Fruit fly (Drosophila melanogaster): ENCODE results near the gene CG31915.
A peak's percentile ranks its signal among the peaks of the same experiment; 100 is the strongest.

CG31915 gene

dm6 chr2L:5493907-5494404 lies 34.0 kb upstream of the CG31915 start:
- TF ChIP-seq Ets65A (GFP tag) (peak; percentile 70), CG14965 (GFP tag; optimal IDR thresholded peaks at IDR 0.05; ENCODE audit: borderline replicate concordance) (no peak), CG10979 (tag; optimal IDR thresholded peaks at IDR 0.05) (no peak), CG7357 (GFP tag; IDR thresholded peaks at IDR 0.05) (no peak), gt (GFP tag; IDR thresholded peaks at IDR 0.05) (no peak), esg (GFP tag; conservative IDR thresholded peaks at IDR 0.05) (no peak), bsh (GFP tag; optimal IDR thresholded peaks at IDR 0.05) (peak in 1 of 2 experiments; percentile 43), D19A (tag; optimal IDR thresholded peaks at IDR 0.05) (no peak), nom (GFP tag; optimal IDR thresholded peaks at IDR 0.05) (peak; percentile 72), CG12942 (GFP tag; optimal IDR thresholded peaks at IDR 0.05) (no peak)

DNA sequence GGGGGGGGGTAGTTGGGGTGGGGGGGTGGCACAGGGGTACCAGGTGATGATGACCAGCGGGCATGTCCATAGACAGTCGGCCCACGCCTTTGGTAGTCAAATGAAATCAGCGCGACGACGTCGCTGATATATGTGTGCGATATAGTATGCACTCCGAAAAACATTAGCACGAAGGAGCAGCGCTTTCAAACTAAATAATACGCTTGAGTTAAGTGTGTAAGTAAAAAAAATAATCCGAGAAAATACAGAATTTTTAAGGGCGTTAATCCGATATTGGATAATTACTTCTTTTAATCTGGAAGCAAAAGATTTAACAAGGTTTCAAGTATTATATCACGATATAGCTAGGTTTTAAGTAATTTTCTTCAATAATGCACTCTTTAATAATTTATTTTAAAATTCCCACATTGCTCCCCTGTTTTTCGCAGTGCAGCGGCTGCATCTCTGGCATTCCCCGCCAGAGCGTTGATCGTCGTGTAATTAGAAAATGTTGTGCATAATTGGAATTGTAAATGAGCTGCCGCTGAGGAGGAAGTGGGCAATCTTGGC lies 33.0 kb upstream of the CG31915 start:
- TF ChIP-seq CG8924 (tag; optimal IDR thresholded peaks at IDR 0.05): no peak
- peak; percentile 56 for TF ChIP-seq Drgx (GFP tag; IDR thresholded peaks at IDR 0.05)
- TF ChIP-seq prd (optimal IDR thresholded peaks at IDR 0.05): no peak
- peak; percentile 21; the same call in 1 of the 3 replicates for TF ChIP-seq prd (GFP tag; IDR thresholded peaks at IDR 0.05)
- TF ChIP-seq CG2712 (tag; optimal IDR thresholded peaks at IDR 0.05): peak; percentile 32
- no peak for TF ChIP-seq ap (GFP tag; IDR thresholded peaks at IDR 0.05)
- no peak for TF ChIP-seq CG30431 (GFP tag; optimal IDR thresholded peaks at IDR 0.05)
- TF ChIP-seq rib (GFP tag; IDR thresholded peaks at IDR 0.05): no peak
- peak; percentile 32 for TF ChIP-seq phol (tag; optimal IDR thresholded peaks at IDR 0.05)
- TF ChIP-seq run (tag; optimal IDR thresholded peaks at IDR 0.05): no peak
- TF ChIP-seq aop (GFP tag; IDR thresholded peaks at IDR 0.05): no peak
- TF ChIP-seq CG5953 (GFP tag; IDR thresholded peaks at IDR 0.05): no peak
- TF ChIP-seq CG4282 (GFP tag; optimal IDR thresholded peaks at IDR 0.05): no peak
- TF ChIP-seq ewg (GFP tag; optimal IDR thresholded peaks at IDR 0.05): no peak
- TF ChIP-seq NfI (GFP tag; optimal IDR thresholded peaks at IDR 0.05): no peak
- no peak for TF ChIP-seq slou (GFP tag; optimal IDR thresholded peaks at IDR 0.05)
- TF ChIP-seq zfh1 (GFP tag; IDR thresholded peaks at IDR 0.05): 0 out of 3 replicates have a peak, but pooled peaks have one; percentile 6
- TF ChIP-seq Taf1 (GFP tag; IDR thresholded peaks at IDR 0.05): no peak
- no peak for TF ChIP-seq HHEX (GFP tag; optimal IDR thresholded peaks at IDR 0.05)
- no peak for TF ChIP-seq sc (optimal IDR thresholded peaks at IDR 0.05)
- no peak for TF ChIP-seq sc (GFP tag; optimal IDR thresholded peaks at IDR 0.05)
- no peak for TF ChIP-seq kni (GFP tag; optimal IDR thresholded peaks at IDR 0.05)
- TF ChIP-seq ind (GFP tag; optimal IDR thresholded peaks at IDR 0.05): no peak
- peak; percentile 4 for TF ChIP-seq CoRest (tag; optimal IDR thresholded peaks at IDR 0.05)
- no peak for TF ChIP-seq CG15011 (GFP tag; optimal IDR thresholded peaks at IDR 0.05)
- TF ChIP-seq Xrp1 (GFP tag; IDR thresholded peaks at IDR 0.05): 0 out of 2 replicates have a peak, but pooled peaks have one; percentile 31
- TF ChIP-seq otp (GFP tag; IDR thresholded peaks at IDR 0.05): no peak
- 0 out of 3 replicates have a peak, but pooled peaks have one; percentile 19 for TF ChIP-seq CG17361 (GFP tag; IDR thresholded peaks at IDR 0.05)
- TF ChIP-seq CG4424 (GFP tag; optimal IDR thresholded peaks at IDR 0.05): peak; percentile 14
- no peak for TF ChIP-seq zen2 (GFP tag; IDR thresholded peaks at IDR 0.05; ENCODE audit: partially characterized antibody)
- TF ChIP-seq nmo (GFP tag; optimal IDR thresholded peaks at IDR 0.05): peak; percentile 10
- no peak for TF ChIP-seq usp (GFP tag; optimal IDR thresholded peaks at IDR 0.05)
- TF ChIP-seq CG14014 (GFP tag; IDR thresholded peaks at IDR 0.05): no peak
- TF ChIP-seq CG12219 (GFP tag; optimal IDR thresholded peaks at IDR 0.05): no peak
- TF ChIP-seq CG31441 (GFP tag; IDR thresholded peaks at IDR 0.05): peak; percentile 34; the same call in 1 of the 2 replicates
- no peak for TF ChIP-seq insv (GFP tag; optimal IDR thresholded peaks at IDR 0.05)
- TF ChIP-seq Ets65A (GFP tag): peak; percentile 88
- TF ChIP-seq ara (GFP tag; IDR thresholded peaks at IDR 0.05): 0 out of 2 replicates have a peak, but pooled peaks have one; percentile 18
- TF ChIP-seq Oli (tag; optimal IDR thresholded peaks at IDR 0.05): peak; percentile 7
- TF ChIP-seq CG18262 (tag; optimal IDR thresholded peaks at IDR 0.05): peak; percentile 21
- TF ChIP-seq Sox102F (GFP tag; optimal IDR thresholded peaks at IDR 0.05): peak; percentile 28
